Worm (Caenorhabditis elegans): ENCODE results near the gene snrp-3.

- TF ChIP-seq cog-1 (tag; optimal IDR thresholded peaks at IDR 0.05) = no peak
- no peak for TF ChIP-seq med-1 (GFP tag; optimal IDR thresholded peaks at IDR 0.05; ENCODE audit: insufficient read depth)
Measured at ce11 chrIV:8658122-8658521, 29.5 kb downstream of the snrp-3 start, which contains the start of gene C49C8.6.

All from whole organism, midembryonic.